Worm (Caenorhabditis elegans): ENCODE results near the gene sem-5.

Gene sem-5

ce11 chrX:7951578-7951977, 9.9 kb downstream of the sem-5 start (continued):
- peak; percentile 67 for TF ChIP-seq gei-8 (GFP tag; optimal IDR thresholded peaks at IDR 0.05)
- peak; percentile 34 for TF ChIP-seq zfp-2 (tag; optimal IDR thresholded peaks at IDR 0.05)
- no peak for TF ChIP-seq tag-97 (GFP tag; IDR thresholded peaks at IDR 0.05)
- no peak for TF ChIP-seq ZK546.5 (tag; optimal IDR thresholded peaks at IDR 0.05)
- no peak for TF ChIP-seq nhr-41 (GFP tag; IDR thresholded peaks at IDR 0.05)
- peak; percentile 98 for TF ChIP-seq hlh-11 (tag; optimal IDR thresholded peaks at IDR 0.05)
- peak; percentile 40; the same call in 1 of the 2 replicates for TF ChIP-seq vab-7 (GFP tag; IDR thresholded peaks at IDR 0.05)
- peak; percentile 52 to 85 for TF ChIP-seq mdl-1 (tag; optimal IDR thresholded peaks at IDR 0.05)
- TF ChIP-seq ceh-82 (tag; optimal IDR thresholded peaks at IDR 0.05), result no peak
- 0 out of 2 replicates have a peak, but pooled peaks have one; percentile 37 for TF ChIP-seq D1046.2 (GFP tag; IDR thresholded peaks at IDR 0.05)
- TF ChIP-seq Y48G9A.11 (GFP tag; IDR thresholded peaks at IDR 0.05), result no peak
- TF ChIP-seq nhr-28 (tag; optimal IDR thresholded peaks at IDR 0.05), result peak; percentile 63
- peak; percentile 64; the same call in 1 of the 2 replicates for TF ChIP-seq T26A8.4 (GFP tag; IDR thresholded peaks at IDR 0.05)
- no peak for TF ChIP-seq T20F7.1 (GFP tag; optimal IDR thresholded peaks at IDR 0.05)
- no peak for TF ChIP-seq nhr-77 (tag; optimal IDR thresholded peaks at IDR 0.05)
- TF ChIP-seq mep-1 (tag; optimal IDR thresholded peaks at IDR 0.05), result peak; percentile 82
- peak; percentile 78 for TF ChIP-seq php-3 (GFP tag; IDR thresholded peaks at IDR 0.05)
- TF ChIP-seq fos-1 (tag; optimal IDR thresholded peaks at IDR 0.05), result no peak
- peak; percentile 88 for TF ChIP-seq mdt-29 (GFP tag; IDR thresholded peaks at IDR 0.05)
- TF ChIP-seq lim-7 (GFP tag; IDR thresholded peaks at IDR 0.05), result no peak
- no peak for TF ChIP-seq lir-3 (tag; optimal IDR thresholded peaks at IDR 0.05)
- TF ChIP-seq Y75B8A.6 (GFP tag; IDR thresholded peaks at IDR 0.05), result no peak
- TF ChIP-seq fkh-10 (GFP tag; optimal IDR thresholded peaks at IDR 0.05), result peak; percentile 49
- TF ChIP-seq R02D3.7 (tag; optimal IDR thresholded peaks at IDR 0.05), result no peak
- TF ChIP-seq ZK337.2 (GFP tag; IDR thresholded peaks at IDR 0.05), result no peak
- no peak for TF ChIP-seq lin-13 (GFP tag; optimal IDR thresholded peaks at IDR 0.05)
- 0 out of 2 replicates have a peak, but pooled peaks have one; percentile 48 for TF ChIP-seq madf-9 (GFP tag; conservative IDR thresholded peaks at IDR 0.05)
- no peak for TF ChIP-seq zfp-3 (GFP tag; conservative IDR thresholded peaks at IDR 0.05)
- TF ChIP-seq dve-1 (tag; optimal IDR thresholded peaks at IDR 0.05; ENCODE audit: insufficient read depth), result peak; percentile 46
- TF ChIP-seq skn-1 (tag; optimal IDR thresholded peaks at IDR 0.05), result no peak
- TF ChIP-seq nhr-11 (tag; optimal IDR thresholded peaks at IDR 0.05), result peak; percentile 83
- TF ChIP-seq dmd-9 (GFP tag; IDR thresholded peaks at IDR 0.05), result no peak
- no peak for TF ChIP-seq dmd-8 (GFP tag; IDR thresholded peaks at IDR 0.05)
- TF ChIP-seq set-16 (GFP tag; IDR thresholded peaks at IDR 0.05), result peak; percentile 83
- no peak for TF ChIP-seq F10B5.3 (tag; optimal IDR thresholded peaks at IDR 0.05)
- TF ChIP-seq lin-29 (GFP tag; IDR thresholded peaks at IDR 0.05), result 0 out of 2 replicates have a peak, but pooled peaks have one; percentile 40
- peak in 1 of 2 experiments; percentile 99 for TF ChIP-seq unc-62 (GFP tag; optimal IDR thresholded peaks at IDR 0.05 in 1 of 2)
- TF ChIP-seq unc-62 (tag; optimal IDR thresholded peaks at IDR 0.05), result no peak
- TF ChIP-seq daf-8 (GFP tag; IDR thresholded peaks at IDR 0.05), result no peak
- no peak for TF ChIP-seq ceh-44 (GFP tag; IDR thresholded peaks at IDR 0.05)
- TF ChIP-seq arid-1 (GFP tag; conservative IDR thresholded peaks at IDR 0.05), result no peak
- peak; percentile 25 for TF ChIP-seq ceh-28 (tag; optimal IDR thresholded peaks at IDR 0.05)
- no peak for TF ChIP-seq F26F4.8 (GFP tag; conservative IDR thresholded peaks at IDR 0.05)
- peak; percentile 48 for TF ChIP-seq spr-1 (tag; optimal IDR thresholded peaks at IDR 0.05)
- peak; percentile 81 for TF ChIP-seq mxl-3 (GFP tag; optimal IDR thresholded peaks at IDR 0.05)
